Worm (Caenorhabditis elegans) whole organism, early embryonic: ENCODE data around the gene sax-3.

ENCODE experiments used
- aly-1 ChIP-seq: sonication (generic microtip); optimal IDR thresholded peaks from 2 replicates; lab custom pipeline; 2016; ENCODE audit warnings: missing genetic modification characterization, missing compliant biosample characterization
- ama-1 ChIP-seq: fragments of 150-350 bp; optimal IDR thresholded peaks from 2 replicates; lab custom pipeline; 2014
- ceh-13 ChIP-seq: fragments of 200-800 bp; sonication (Bioruptor generic); optimal IDR thresholded peaks from 2 replicates; lab custom pipeline; 2018; ENCODE audit warnings: mild to moderate bottlenecking, missing genetic modification characterization, missing compliant biosample characterization
- ceh-36 ChIP-seq: sonication (generic microtip); optimal IDR thresholded peaks from 2 replicates; lab custom pipeline; 2016; ENCODE audit warnings: missing genetic modification characterization, inconsistent platforms, missing compliant biosample characterization
- ets-7 ChIP-seq: sonication (generic microtip); optimal IDR thresholded peaks from 2 replicates; lab custom pipeline; 2016; ENCODE audit warnings: missing genotype, missing genetic modification characterization, missing compliant biosample characterization
- flt-1 ChIP-seq: fragments of 200-800 bp; sonication (Bioruptor generic); IDR thresholded peaks from 2 replicates; pipeline ENCODE4 v1.3.6; 2022; ENCODE audit warnings: missing genetic modification characterization, missing compliant biosample characterization
- hmbx-1 ChIP-seq: sonication (generic microtip); optimal IDR thresholded peaks from 2 replicates; lab custom pipeline; 2016; ENCODE audit warnings: mild to moderate bottlenecking, missing genetic modification characterization, missing compliant biosample characterization
- hmg-4 ChIP-seq: fragments of 200-800 bp; sonication (Bioruptor generic); optimal IDR thresholded peaks from 2 replicates; lab custom pipeline; 2018; ENCODE audit warnings: mild to moderate bottlenecking, missing genetic modification characterization, missing compliant biosample characterization
- hnd-1 ChIP-seq: sonication (generic microtip); optimal IDR thresholded peaks from 2 replicates; lab custom pipeline; 2016; ENCODE audit warnings: missing genetic modification characterization, missing compliant biosample characterization
- pes-1 ChIP-seq: fragments of 200-800 bp; sonication (Bioruptor generic); IDR thresholded peaks from 2 replicates; pipeline ENCODE4 v1.3.6; 2022; ENCODE audit warnings: missing genetic modification reagents, missing genetic modification characterization, missing compliant biosample characterization
- scrt-1 ChIP-seq: fragments of 200-800 bp; sonication (Bioruptor generic); IDR thresholded peaks from 2 replicates; pipeline ENCODE4 v1.3.6; 2022; ENCODE audit warnings: missing genetic modification characterization, missing compliant biosample characterization
- tbx-11 ChIP-seq: fragments of 200-800 bp; sonication (Bioruptor generic); IDR thresholded peaks from 2 replicates; pipeline ENCODE4 v1.3.6; 2022; ENCODE audit warnings: missing genetic modification characterization, missing compliant biosample characterization
- tra-4 ChIP-seq: sonication (generic microtip); optimal IDR thresholded peaks from 2 replicates; lab custom pipeline; 2017; ENCODE audit warnings: missing genetic modification characterization, missing compliant biosample characterization

DNA sequence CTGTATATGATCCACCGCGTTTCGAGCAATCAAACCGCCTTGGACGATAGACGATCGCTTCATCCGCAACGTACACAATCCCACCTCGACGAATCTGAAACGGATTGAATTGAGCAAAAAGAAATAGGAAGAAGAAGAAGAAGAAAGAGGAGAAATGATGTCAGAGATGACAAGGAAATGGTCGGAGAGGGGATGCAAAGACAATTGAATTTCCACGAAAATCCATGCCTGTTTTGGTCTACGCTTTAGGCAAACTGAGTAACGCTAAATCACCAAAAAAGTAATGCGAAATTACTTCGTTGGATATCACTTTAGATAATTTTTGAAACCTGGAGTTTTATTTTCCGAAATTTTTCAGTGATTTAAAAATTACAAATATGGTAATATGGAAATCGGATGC lies 36.6 kb downstream of the sax-3 start:
- TF ChIP-seq tbx-11 (no peak), ama-1 (no peak), hmg-4 (GFP tag; lab: Kevin White, UChicago) (no peak), ceh-13 (GFP tag; lab: Kevin White, UChicago) (no peak), ets-7 (tag; lab: Kevin White, UChicago) (no peak), flt-1 (GFP tag; lab: Robert Waterston, UW) (no peak), pes-1 (GFP tag; lab: Robert Waterston, UW) (no peak), ceh-36 (tag; lab: Kevin White, UChicago) (no peak), scrt-1 (no peak), tra-4 (tag; lab: Kevin White, UChicago) (no peak), aly-1 (tag; lab: Kevin White, UChicago) (no peak), hnd-1 (no peak), hmbx-1 (tag; lab: Kevin White, UChicago) (no peak)
